Fruit fly (Drosophila melanogaster) whole organism, embryonic: ENCODE results near the gene CG33287.

Experiments
- CG13424 ChIP-seq: fragments of 200-800 bp; sonication (Bioruptor generic); optimal IDR thresholded peaks from 2 replicates; lab custom pipeline; 2019; ENCODE audit warnings: missing biosample characterization, mild to moderate bottlenecking, missing genetic modification characterization, moderate library complexity
- CG17385 ChIP-seq: fragments of 200-800 bp; sonication (Bioruptor generic); optimal IDR thresholded peaks from 3 replicates; lab custom pipeline; 2018; ENCODE audit warnings: missing biosample characterization, mild to moderate bottlenecking, missing genetic modification characterization
- CG8944 ChIP-seq: fragments of 200-800 bp; sonication (Bioruptor generic); optimal IDR thresholded peaks from 3 replicates; lab custom pipeline; 2016; ENCODE audit warnings: missing biosample characterization, missing genetic modification characterization
- Hmx ChIP-seq: fragments of 200-800 bp; sonication (Bioruptor generic); optimal IDR thresholded peaks from 2 replicates; lab custom pipeline; 2016; ENCODE audit warnings: missing biosample characterization, missing genetic modification characterization
- Vsx1 ChIP-seq: fragments of 200-800 bp; sonication (Bioruptor generic); optimal IDR thresholded peaks from 2 replicates; lab custom pipeline; 2017; ENCODE audit warnings: missing biosample characterization, mild to moderate bottlenecking, missing genetic modification characterization, missing genetic modification reagents
- fru ChIP-seq: fragments of >200 bp; optimal IDR thresholded peaks from 2 replicates; lab custom pipeline; 2017
- gt ChIP-seq: fragments of 200-800 bp; sonication (Bioruptor generic); IDR thresholded peaks from 2 replicates; pipeline ENCODE4 v1.3.6; 2022; ENCODE audit warnings: missing biosample characterization, missing genetic modification characterization
- wdn ChIP-seq: fragments of 200-800 bp; sonication (Bioruptor generic); IDR thresholded peaks from 2 replicates; pipeline ENCODE4 v1.3.6; 2022; ENCODE audit warnings: missing biosample characterization, missing genetic modification characterization

DNA sequence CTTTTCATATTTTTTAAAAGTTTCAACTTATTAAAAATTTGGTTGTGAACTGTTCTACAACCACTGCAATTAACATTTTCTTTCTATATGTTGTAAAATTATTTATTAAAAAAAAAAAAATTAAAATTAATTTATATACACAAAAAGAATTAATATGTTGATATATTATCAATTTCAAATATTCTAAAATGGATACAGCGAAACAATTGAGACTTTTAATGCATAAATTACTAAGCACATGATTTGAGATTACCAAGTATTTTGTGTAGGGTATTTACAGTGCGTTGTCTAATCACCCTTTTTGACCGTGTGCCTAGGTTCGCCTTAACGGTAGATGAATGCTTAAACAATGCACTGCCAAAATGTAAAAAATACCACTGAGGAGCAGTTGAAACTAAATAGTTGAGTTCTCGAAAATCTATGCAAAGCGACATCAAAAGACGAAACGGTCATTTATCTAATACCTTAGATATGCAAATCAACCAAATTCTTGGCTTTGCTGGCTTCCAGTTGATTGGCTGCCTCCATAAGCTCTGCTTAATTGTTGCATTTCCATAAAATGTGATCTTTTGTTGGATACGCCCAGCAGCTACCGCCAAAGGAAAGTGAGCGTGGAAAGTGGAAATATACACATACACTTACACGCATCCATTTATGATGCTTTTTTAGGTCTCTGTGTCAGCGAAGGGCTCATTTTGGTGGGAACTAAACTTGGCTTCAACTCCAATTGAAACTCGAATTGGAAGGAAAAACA, 6.7 kb upstream of the CG33287 start:
- TF ChIP-seq CG17385 (GFP tag; lab: Kevin White, UChicago) (no peak), wdn (GFP tag; lab: Robert Waterston, UW) (no peak), gt (GFP tag; lab: Robert Waterston, UW) (no peak), fru (lab: Kevin White, UChicago) (no peak), CG13424 (tag; lab: Kevin White, UChicago) (peak; percentile 18), CG8944 (GFP tag; lab: Kevin White, UChicago) (no peak), Vsx1 (no peak), Hmx (GFP tag; lab: Kevin White, UChicago) (no peak)
